Fruit fly (Drosophila melanogaster) whole organism, embryonic: ENCODE results near the gene Targ2.

ENCODE experiments used
- Antp ChIP-seq: fragments of 200-800 bp; sonication (Bioruptor generic); optimal IDR thresholded peaks from 3 replicates; lab custom pipeline; 2016; ENCODE audit warnings: missing biosample characterization, missing genetic modification characterization
- Asciz ChIP-seq: fragments of 200-800 bp; sonication (Bioruptor generic); optimal IDR thresholded peaks from 2 replicates; lab custom pipeline; 2017; ENCODE audit warnings: missing biosample characterization, mild to moderate bottlenecking, missing genetic modification characterization, missing genetic modification reagents
- B-H1 ChIP-seq: fragments of 200-800 bp; sonication (Bioruptor generic); IDR thresholded peaks from 3 replicates; pipeline ENCODE4 v1.3.6; 2022; ENCODE audit warnings: missing biosample characterization, missing genetic modification characterization
- Bgb ChIP-seq: fragments of 200-800 bp; sonication (Bioruptor generic); IDR thresholded peaks from 2 replicates; pipeline ENCODE4 v1.3.6; 2022; ENCODE audit warnings: missing biosample characterization, missing genetic modification characterization; ENCODE audit not compliant: partially characterized antibody
- CG10274 ChIP-seq: fragments of 200-800 bp; sonication (Bioruptor generic); optimal IDR thresholded peaks from 3 replicates; lab custom pipeline; 2017; ENCODE audit warnings: missing biosample characterization, mild to moderate bottlenecking, missing genetic modification characterization
- CG10431 ChIP-seq: fragments of 200-800 bp; sonication (Bioruptor generic); optimal IDR thresholded peaks from 3 replicates; lab custom pipeline; 2018; ENCODE audit warnings: missing biosample characterization, mild to moderate bottlenecking, missing genetic modification characterization
- CG10654 ChIP-seq: fragments of 200-800 bp; sonication (Bioruptor generic); optimal IDR thresholded peaks from 2 replicates; lab custom pipeline; 2016; ENCODE audit warnings: missing biosample characterization, missing genetic modification characterization
- CG11398 ChIP-seq: fragments of 200-800 bp; sonication (Bioruptor generic); optimal IDR thresholded peaks from 2 replicates; lab custom pipeline; 2016; ENCODE audit warnings: missing biosample characterization, missing genetic modification characterization
- CG11456 ChIP-seq: fragments of 200-800 bp; sonication (Bioruptor generic); IDR thresholded peaks from 3 replicates; pipeline ENCODE4 v1.3.6; 2022; ENCODE audit warnings: missing biosample characterization, missing genetic modification characterization
- CG14667 ChIP-seq: fragments of 200-800 bp; sonication (Bioruptor generic); IDR thresholded peaks from 2 replicates; pipeline ENCODE4 v1.3.6; 2022; ENCODE audit warnings: missing biosample characterization, missing genetic modification characterization
- CG1603 ChIP-seq: fragments of 200-800 bp; sonication (Bioruptor generic); optimal IDR thresholded peaks from 2 replicates; lab custom pipeline; 2019; ENCODE audit warnings: missing biosample characterization, mild to moderate bottlenecking, missing genetic modification characterization, moderate library complexity
- CG17829 ChIP-seq: fragments of 200-800 bp; optimal IDR thresholded peaks from 2 replicates; lab custom pipeline; 2019; ENCODE audit warnings: missing biosample characterization, mild to moderate bottlenecking, missing genetic modification characterization, moderate library complexity
- CG18011 ChIP-seq: fragments of 200-800 bp; sonication (Bioruptor generic); optimal IDR thresholded peaks from 2 replicates; lab custom pipeline; 2017; ENCODE audit warnings: missing biosample characterization, missing genetic modification characterization, mild to moderate bottlenecking, moderate library complexity, missing genotype
- CG18764 ChIP-seq: fragments of 200-800 bp; sonication (Bioruptor generic); optimal IDR thresholded peaks from 3 replicates; lab custom pipeline; 2016; ENCODE audit warnings: missing biosample characterization, missing genetic modification characterization
- CG2129 ChIP-seq: fragments of 200-800 bp; sonication (Bioruptor generic); IDR thresholded peaks from 2 replicates; pipeline ENCODE4 v1.3.6; 2022; ENCODE audit warnings: missing biosample characterization, missing genetic modification characterization; ENCODE audit not compliant: partially characterized antibody
- CG2199 ChIP-seq: fragments of 200-800 bp; sonication (Bioruptor generic); IDR thresholded peaks from 3 replicates; pipeline ENCODE4 v1.3.6; 2022; ENCODE audit warnings: missing biosample characterization, missing genetic modification characterization
- CG2202 ChIP-seq: fragments of 200-800 bp; sonication (Bioruptor generic); optimal IDR thresholded peaks from 2 replicates; lab custom pipeline; 2018; ENCODE audit warnings: missing biosample characterization, mild to moderate bottlenecking, missing genetic modification characterization
- CG2889 ChIP-seq: fragments of 200-800 bp; sonication (Bioruptor generic); IDR thresholded peaks from 3 replicates; pipeline ENCODE4 v1.3.6; 2022; ENCODE audit warnings: missing biosample characterization, missing genetic modification characterization
- CG30020 ChIP-seq: fragments of 200-800 bp; optimal IDR thresholded peaks from 2 replicates; lab custom pipeline; 2019; ENCODE audit warnings: missing biosample characterization, mild to moderate bottlenecking, missing genetic modification characterization, moderate library complexity
- CG3281 ChIP-seq: fragments of 200-800 bp; sonication (Bioruptor generic); optimal IDR thresholded peaks from 3 replicates; lab custom pipeline; 2017; ENCODE audit warnings: missing biosample characterization, mild to moderate bottlenecking, missing genetic modification characterization
- CG4328 ChIP-seq: fragments of 200-800 bp; sonication (Bioruptor generic); optimal IDR thresholded peaks from 3 replicates; lab custom pipeline; 2017; ENCODE audit warnings: missing biosample characterization, missing genetic modification reagents, missing genetic modification characterization
- CG4404 ChIP-seq: fragments of 200-800 bp; sonication (Bioruptor generic); IDR thresholded peaks from 2 replicates; pipeline ENCODE4 v1.3.6; 2022; ENCODE audit warnings: missing biosample characterization, missing genetic modification characterization
- CG4424 ChIP-seq: fragments of 200-800 bp; sonication (Bioruptor generic); optimal IDR thresholded peaks from 3 replicates; lab custom pipeline; 2016; ENCODE audit warnings: missing biosample characterization, missing genetic modification characterization
- CG6254 ChIP-seq: fragments of 200-800 bp; sonication (Bioruptor generic); optimal IDR thresholded peaks from 3 replicates; lab custom pipeline; 2017; ENCODE audit warnings: mild to moderate bottlenecking, missing biosample characterization, missing genetic modification reagents, missing genetic modification characterization
- Camta ChIP-seq: fragments of 200-800 bp; sonication (Bioruptor generic); optimal IDR thresholded peaks from 2 replicates; lab custom pipeline; 2016; ENCODE audit warnings: missing biosample characterization, missing genetic modification characterization
- Dfd ChIP-seq, 2 experiments: fragments of >200 bp; optimal IDR thresholded peaks; 2 replicates each; lab custom pipeline; 2017; ENCODE audit warnings: missing biosample characterization in 2 of 2, missing genetic modification characterization in 2 of 2
- Fer1 ChIP-seq: fragments of 200-800 bp; sonication (Bioruptor generic); optimal IDR thresholded peaks from 2 replicates; lab custom pipeline; 2017; ENCODE audit warnings: missing biosample characterization, mild to moderate bottlenecking, missing genetic modification characterization
- Fer3 ChIP-seq: fragments of 200-800 bp; sonication (Bioruptor generic); optimal IDR thresholded peaks from 2 replicates; lab custom pipeline; 2018; ENCODE audit warnings: missing biosample characterization, mild to moderate bottlenecking, missing genetic modification characterization, moderate library complexity
- HmgZ ChIP-seq: fragments of 200-800 bp; sonication (Bioruptor generic); optimal IDR thresholded peaks from 2 replicates; lab custom pipeline; 2018; ENCODE audit warnings: missing biosample characterization, mild to moderate bottlenecking, missing genetic modification characterization
- Hr39 ChIP-seq: fragments of >200 bp; optimal IDR thresholded peaks from 2 replicates; lab custom pipeline; 2017
- Max ChIP-seq: fragments of 200-800 bp; sonication (Bioruptor generic); optimal IDR thresholded peaks from 2 replicates; lab custom pipeline; 2016; ENCODE audit warnings: missing biosample characterization, mild to moderate bottlenecking, missing genetic modification characterization
- Six4 ChIP-seq: fragments of 200-800 bp; sonication (Bioruptor generic); optimal IDR thresholded peaks from 2 replicates; lab custom pipeline; 2016; ENCODE audit warnings: missing biosample characterization, missing genetic modification characterization
- Sox100B ChIP-seq: fragments of 200-800 bp; sonication (Bioruptor generic); optimal IDR thresholded peaks from 3 replicates; lab custom pipeline; 2018; ENCODE audit warnings: missing biosample characterization, mild to moderate bottlenecking, missing genetic modification characterization
- crp ChIP-seq, 2 experiments: fragments of 200-800 bp; sonication (Bioruptor generic); optimal IDR thresholded peaks; 2 replicates in 1 of 2; 3 replicates in 1 of 2; lab custom pipeline; 2017; ENCODE audit warnings: missing biosample characterization in 2 of 2, missing genetic modification characterization in 2 of 2, mild to moderate bottlenecking in 1 of 2, moderate library complexity in 1 of 2
- en ChIP-seq: fragments of 200-800 bp; sonication (Bioruptor generic); optimal IDR thresholded peaks from 2 replicates; lab custom pipeline; 2016; ENCODE audit warnings: missing biosample characterization, missing genetic modification characterization
- exex ChIP-seq: fragments of 200-800 bp; sonication (Bioruptor generic); optimal IDR thresholded peaks from 4 replicates; lab custom pipeline; 2018; ENCODE audit warnings: missing biosample characterization, mild to moderate bottlenecking, missing genetic modification characterization, moderate library complexity
- fu2 ChIP-seq: fragments of 200-800 bp; sonication (Bioruptor generic); optimal IDR thresholded peaks from 2 replicates; lab custom pipeline; 2016; ENCODE audit warnings: missing biosample characterization, missing genetic modification characterization
- gsb ChIP-seq: fragments of 200-800 bp; sonication (Bioruptor generic); IDR thresholded peaks from 2 replicates; pipeline ENCODE4 v1.3.6; 2022; ENCODE audit warnings: missing biosample characterization, missing genetic modification characterization
- her ChIP-seq: fragments of 200-800 bp; sonication (Bioruptor generic); optimal IDR thresholded peaks from 2 replicates; lab custom pipeline; 2016; ENCODE audit warnings: missing biosample characterization, missing genetic modification characterization
- insv ChIP-seq, 2 experiments: fragments of 200-800 bp; sonication (Bioruptor generic); optimal IDR thresholded peaks; 3 replicates each; lab custom pipeline; 2016 to 2018; ENCODE audit warnings: missing biosample characterization in 2 of 2, missing genetic modification characterization in 2 of 2
- ro ChIP-seq: fragments of 200-800 bp; sonication (Bioruptor generic); IDR thresholded peaks from 2 replicates; pipeline ENCODE4 v1.3.6; 2022; ENCODE audit warnings: missing biosample characterization, missing genetic modification characterization
- run ChIP-seq: fragments of 200-800 bp; sonication (Bioruptor generic); optimal IDR thresholded peaks from 3 replicates; lab custom pipeline; 2018; ENCODE audit warnings: missing biosample characterization, mild to moderate bottlenecking, missing genetic modification characterization
- salm ChIP-seq: fragments of 200-800 bp; sonication (Bioruptor generic); optimal IDR thresholded peaks from 2 replicates; lab custom pipeline; 2018; ENCODE audit warnings: missing biosample characterization, mild to moderate bottlenecking, missing genetic modification characterization
- scrt ChIP-seq: fragments of 200-800 bp; sonication (Bioruptor generic); optimal IDR thresholded peaks from 2 replicates; lab custom pipeline; 2018; ENCODE audit warnings: missing biosample characterization, mild to moderate bottlenecking, missing genetic modification characterization, moderate library complexity
- sens ChIP-seq: fragments of 200-800 bp; sonication (Bioruptor generic); peaks from one replicate; lab custom pipeline; 2016; ENCODE audit warnings: missing biosample characterization, missing genetic modification characterization
- seq ChIP-seq: fragments of 200-800 bp; sonication (Bioruptor generic); IDR thresholded peaks from 2 replicates; pipeline ENCODE4 v1.3.6; 2022; ENCODE audit warnings: missing biosample characterization, missing genetic modification characterization
- sisA ChIP-seq: fragments of 200-800 bp; sonication (Bioruptor generic); IDR thresholded peaks from 2 replicates; pipeline ENCODE4 v1.3.6; 2022; ENCODE audit warnings: missing biosample characterization, missing genetic modification characterization
- sr ChIP-seq: fragments of 200-800 bp; sonication (Bioruptor generic); IDR thresholded peaks from 3 replicates; pipeline ENCODE4 v1.3.6; 2022; ENCODE audit warnings: missing biosample characterization, missing genetic modification characterization
- sug ChIP-seq: fragments of 200-800 bp; optimal IDR thresholded peaks from 2 replicates; lab custom pipeline; 2019; ENCODE audit warnings: missing biosample characterization, mild to moderate bottlenecking, missing genetic modification characterization, moderate library complexity
- usp ChIP-seq: fragments of >200 bp; optimal IDR thresholded peaks from 2 replicates; lab custom pipeline; 2017; ENCODE audit warnings: missing biosample characterization, missing genetic modification characterization

The Targ2 gene

DNA sequence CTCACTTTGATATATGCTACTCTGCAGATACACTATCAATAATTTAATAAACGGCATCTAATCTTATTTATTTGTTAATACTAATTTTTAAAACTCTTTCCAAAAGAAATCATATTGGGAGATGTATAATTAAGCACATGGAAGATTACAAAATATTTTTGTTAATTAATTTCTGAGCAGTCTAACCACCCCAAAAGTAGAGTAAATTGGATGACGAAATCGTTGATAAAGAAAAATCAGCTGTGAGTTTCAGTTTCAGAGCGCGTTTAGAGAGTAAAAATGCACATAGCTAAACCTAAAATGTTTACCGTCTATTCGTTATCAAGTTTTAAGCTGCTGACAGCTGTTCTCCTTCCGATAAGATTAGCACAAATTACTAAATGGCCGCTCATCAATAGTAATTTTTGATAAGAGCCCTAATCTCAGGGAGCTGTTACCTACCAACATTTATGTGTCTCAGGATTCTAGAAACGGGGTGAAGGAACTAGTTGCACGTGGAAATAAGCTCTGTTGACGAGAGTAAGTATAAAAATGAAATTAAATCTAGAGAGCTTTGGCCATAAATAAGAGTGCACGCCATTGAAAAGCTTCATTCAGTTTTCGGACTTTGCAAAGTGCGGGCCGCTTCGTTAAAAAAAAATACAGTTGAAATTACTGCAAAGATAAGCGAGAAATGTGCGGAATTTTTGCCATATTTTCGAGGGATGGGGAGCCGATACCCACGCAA, 30.3 kb downstream of the Targ2 start, which contains the start of the genes chb and AsnS (continued):
- TF ChIP-seq CG4424 (GFP tag; lab: Kevin White, UChicago) (peak; percentile 82), usp (GFP tag; lab: Kevin White, UChicago) (no peak), ro (GFP tag; lab: Robert Waterston, UW) (peak; percentile 62), Fer3 (tag; lab: Kevin White, UChicago) (peak; percentile 96), crp (GFP tag; optimal IDR thresholded peaks at IDR 0.05; lab: Kevin White, UChicago) (peak in 1 of 2 experiments; percentile 77), CG10274 (GFP tag; lab: Kevin White, UChicago) (peak; percentile 56), fu2 (GFP tag; lab: Kevin White, UChicago) (peak; percentile 78), Max (GFP tag; lab: Kevin White, UChicago) (peak; percentile 82), her (GFP tag; lab: Kevin White, UChicago) (peak; percentile 27), CG6254 (GFP tag; lab: Kevin White, UChicago) (peak; percentile 12), CG11398 (GFP tag; lab: Kevin White, UChicago) (peak; percentile 10), CG18011 (GFP tag; lab: Kevin White, UChicago) (peak; percentile 69), sens (peak; percentile 95), scrt (GFP tag; lab: Kevin White, UChicago) (no peak), sr (GFP tag; lab: Robert Waterston, UW) (peak; percentile 33; the same call in 1 of the 3 replicates), seq (GFP tag; lab: Robert Waterston, UW) (peak; percentile 89), B-H1 (GFP tag; lab: Robert Waterston, UW) (peak; percentile 90), CG3281 (GFP tag; lab: Kevin White, UChicago) (peak; percentile 89), Bgb (GFP tag; lab: Robert Waterston, UW) (no peak), Fer1 (peak; percentile 89), CG17829 (tag; lab: Kevin White, UChicago) (peak; percentile 81), CG2199 (GFP tag; lab: Robert Waterston, UW) (peak; percentile 89; the same call in 2 of the 3 replicates), CG18764 (GFP tag; lab: Kevin White, UChicago) (peak; percentile 68), Sox100B (peak; percentile 88), Asciz (peak; percentile 91), CG2129 (GFP tag; lab: Robert Waterston, UW) (no peak), Hr39 (no peak), sug (peak; percentile 50), CG2889 (GFP tag; lab: Robert Waterston, UW) (peak; percentile 88), Camta (GFP tag; lab: Kevin White, UChicago) (peak; percentile 81), CG11456 (GFP tag; lab: Robert Waterston, UW) (peak; percentile 91), CG14667 (GFP tag; lab: Robert Waterston, UW) (peak; percentile 82), CG4328 (GFP tag; lab: Kevin White, UChicago) (no peak), insv (GFP tag; optimal IDR thresholded peaks at IDR 0.05; lab: Kevin White, UChicago) (no peak), Six4 (GFP tag; lab: Kevin White, UChicago) (peak; percentile 81), Antp (peak; percentile 55), gsb (GFP tag; lab: Robert Waterston, UW) (peak; percentile 90), sisA (peak; percentile 90), CG10431 (GFP tag; lab: Kevin White, UChicago) (no peak), CG10654 (GFP tag; lab: Kevin White, UChicago) (peak; percentile 87), CG30020 (peak; percentile 9), salm (tag; lab: Kevin White, UChicago) (peak; percentile 87), CG1603 (peak; percentile 89), CG2202 (tag; lab: Kevin White, UChicago) (peak; percentile 67), Dfd (GFP tag; optimal IDR thresholded peaks at IDR 0.05; lab: Kevin White, UChicago) (peak in 1 of 2 experiments; percentile 68), en (peak; percentile 54), CG4404 (GFP tag; lab: Robert Waterston, UW) (peak; percentile 70), run (tag; lab: Kevin White, UChicago) (peak; percentile 90), HmgZ (tag; lab: Kevin White, UChicago) (peak; percentile 93), exex (tag; lab: Kevin White, UChicago) (peak; percentile 67)
